Fruit fly (Drosophila melanogaster) whole organism: ENCODE measurements around the gene CG5969.

ENCODE experiments used
- CG8478 ChIP-seq: fragments of >200 bp; optimal IDR thresholded peaks from 2 replicates; lab custom pipeline; 2018; ENCODE audit warnings: inconsistent platforms
- Dll ChIP-seq: fragments of >200 bp; optimal IDR thresholded peaks from 2 replicates; lab custom pipeline; 2017
- EcR ChIP-seq, 2 experiments: fragments of >200 bp; optimal IDR thresholded peaks; 2 replicates each; lab custom pipeline; 2017; ENCODE audit warnings: missing biosample characterization in 2 of 2, missing genetic modification characterization in 2 of 2, missing genetic modification reagents in 2 of 2
- pan ChIP-seq: fragments of >200 bp; optimal IDR thresholded peaks from 2 replicates; lab custom pipeline; 2017
- psq ChIP-seq: fragments of >200 bp; optimal IDR thresholded peaks from 2 replicates; lab custom pipeline; 2017
- usp ChIP-seq: fragments of >200 bp; optimal IDR thresholded peaks from 2 replicates; lab custom pipeline; 2017; ENCODE audit warnings: missing biosample characterization, missing genetic modification characterization, mixed read lengths

CG5969 gene

dm6 chr3L:20442674-20443313 is 30.8 kb upstream of the CG5969 start:
- TF ChIP-seq pan (lab: Kevin White, UChicago) (no peak), EcR (GFP tag; optimal IDR thresholded peaks at IDR 0.05; lab: Kevin White, UChicago) (no peak), CG8478 (lab: Kevin White, UChicago) (no peak), Dll (lab: Kevin White, UChicago) (no peak), usp (GFP tag; lab: Kevin White, UChicago) (no peak), psq (lab: Kevin White, UChicago) (no peak)

- TF ChIP-seq pan (lab: Kevin White, UChicago) = no peak
- TF ChIP-seq psq (lab: Kevin White, UChicago) = no peak
- TF ChIP-seq CG8478 (lab: Kevin White, UChicago) = no peak
- TF ChIP-seq EcR (GFP tag; optimal IDR thresholded peaks at IDR 0.05; lab: Kevin White, UChicago) = no peak
- no peak for TF ChIP-seq usp (GFP tag; lab: Kevin White, UChicago)
- TF ChIP-seq Dll (lab: Kevin White, UChicago) = no peak
Observed at dm6 chr3L:20444815-20445519, 28.6 kb upstream of the CG5969 start.

DNA sequence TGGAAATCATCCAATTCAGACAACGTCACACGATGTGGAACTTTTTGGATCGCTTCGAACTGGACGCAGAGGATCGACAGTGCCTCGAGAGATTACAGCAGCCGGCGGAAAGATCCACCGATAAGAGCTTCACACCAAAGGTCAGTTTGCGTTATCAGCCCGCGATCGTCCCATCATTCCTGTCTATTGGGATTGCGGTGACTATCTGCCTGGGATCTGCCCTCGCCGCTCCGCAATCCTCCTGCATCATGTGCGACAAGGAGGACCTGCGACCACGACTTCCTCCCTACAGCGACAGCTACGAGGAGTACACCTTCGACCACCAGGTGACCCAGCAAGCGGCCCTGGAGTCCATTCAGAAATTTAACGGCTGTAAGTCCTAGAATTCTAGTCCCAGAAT is 27.6 kb upstream of the CG5969 start:
- TF ChIP-seq pan (lab: Kevin White, UChicago) (no peak), EcR (GFP tag; optimal IDR thresholded peaks at IDR 0.05; lab: Kevin White, UChicago) (no peak), Dll (lab: Kevin White, UChicago) (no peak), psq (lab: Kevin White, UChicago) (no peak), CG8478 (lab: Kevin White, UChicago) (no peak), usp (GFP tag; lab: Kevin White, UChicago) (no peak)

dm6 chr3L:20447337-20447736 is 26.2 kb upstream of the CG5969 start:
- TF ChIP-seq usp (GFP tag; lab: Kevin White, UChicago) (no peak), psq (lab: Kevin White, UChicago) (no peak), CG8478 (lab: Kevin White, UChicago) (no peak), EcR (GFP tag; optimal IDR thresholded peaks at IDR 0.05; lab: Kevin White, UChicago) (no peak), pan (lab: Kevin White, UChicago) (no peak), Dll (lab: Kevin White, UChicago) (no peak)

DNA sequence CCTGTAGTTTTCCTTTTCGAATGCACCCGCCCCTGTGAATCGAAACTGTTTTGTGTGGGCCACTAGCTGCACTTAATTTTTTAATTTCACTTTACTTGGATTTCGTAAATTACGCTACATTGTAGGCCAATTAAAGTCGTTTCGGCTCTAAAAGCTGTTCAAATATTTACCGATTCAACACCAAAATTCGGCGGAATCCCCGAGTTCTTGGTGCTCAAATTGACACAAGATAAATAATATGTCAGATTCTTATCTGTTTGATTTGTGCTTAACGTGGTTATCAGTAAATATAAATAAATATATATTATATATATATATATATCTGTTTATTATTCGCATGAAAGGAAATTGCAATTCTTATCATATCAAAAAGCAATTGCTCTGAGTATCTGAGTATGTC is 25.6 kb upstream of the CG5969 start:
- TF ChIP-seq EcR (GFP tag; optimal IDR thresholded peaks at IDR 0.05; lab: Kevin White, UChicago) (no peak), pan (lab: Kevin White, UChicago) (no peak), psq (lab: Kevin White, UChicago) (no peak), CG8478 (lab: Kevin White, UChicago) (no peak), Dll (lab: Kevin White, UChicago) (no peak), usp (GFP tag; lab: Kevin White, UChicago) (no peak)

DNA sequence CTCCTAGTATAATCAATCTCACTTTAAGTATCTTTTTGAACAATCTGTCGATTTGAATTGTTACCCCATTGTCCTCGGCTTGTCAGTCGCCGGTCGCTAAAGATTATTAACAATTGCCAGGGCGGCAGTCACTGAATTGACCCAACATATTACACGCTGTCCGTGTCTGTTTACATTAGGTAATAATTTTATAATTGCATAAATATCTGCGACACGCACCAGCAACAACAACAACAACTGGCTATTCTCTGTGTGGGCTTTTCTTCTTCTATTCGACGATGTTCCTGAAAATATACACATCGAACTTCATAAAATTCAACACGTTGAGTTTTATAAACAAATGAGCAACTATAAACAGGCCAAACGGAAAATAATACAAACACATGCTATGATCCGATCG is 24.8 kb upstream of the CG5969 start:
- TF ChIP-seq Dll (lab: Kevin White, UChicago) (no peak), usp (GFP tag; lab: Kevin White, UChicago) (no peak), psq (lab: Kevin White, UChicago) (no peak), CG8478 (lab: Kevin White, UChicago) (no peak), pan (lab: Kevin White, UChicago) (no peak), EcR (GFP tag; optimal IDR thresholded peaks at IDR 0.05; lab: Kevin White, UChicago) (no peak)

DNA sequence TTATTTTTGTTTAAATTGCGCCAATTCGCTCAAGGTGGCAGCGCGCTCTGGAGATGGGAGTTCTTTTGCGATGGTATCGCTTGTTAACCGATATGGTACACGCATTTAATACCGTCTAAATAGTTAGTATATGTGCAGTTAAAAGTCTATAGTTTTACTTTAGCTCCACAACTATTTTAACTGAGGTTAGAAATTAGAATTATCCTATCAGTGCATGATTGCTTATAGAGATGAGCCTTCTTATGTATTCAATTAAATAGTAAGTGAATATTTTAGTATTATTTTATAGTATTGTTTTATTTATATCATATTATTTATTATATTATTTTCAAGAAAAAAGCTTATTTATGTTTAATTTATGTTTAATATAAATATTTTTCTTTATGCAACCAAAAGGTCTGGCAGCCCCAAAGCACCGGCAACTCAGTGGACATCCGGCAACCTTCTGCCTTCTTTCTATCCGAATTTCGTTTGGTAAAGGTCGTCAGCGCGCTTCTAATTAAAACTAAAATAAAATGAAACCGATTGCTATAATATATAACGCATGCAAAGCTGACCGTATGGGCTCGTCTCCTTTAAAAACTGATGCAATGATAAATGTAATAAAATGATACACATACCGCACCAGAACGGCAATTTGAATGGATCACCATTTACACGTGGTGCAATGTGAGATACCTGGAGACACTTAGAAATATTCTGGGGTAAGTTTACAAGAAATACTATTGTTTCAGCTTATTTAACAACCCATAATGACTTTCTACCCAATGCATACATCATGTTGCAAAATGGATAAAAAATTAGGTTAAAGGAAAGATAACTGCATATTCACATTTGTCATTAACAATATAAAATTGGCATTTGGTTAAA is 20.5 kb upstream of the CG5969 start, which contains the start of gene CG5199:
Gene CG5199, minus strand, starts transcription at position 52 of the 870 bp plus-strand sequence.
- TF ChIP-seq CG8478 (lab: Kevin White, UChicago) (no peak), Dll (lab: Kevin White, UChicago) (no peak), EcR (GFP tag; optimal IDR thresholded peaks at IDR 0.05; lab: Kevin White, UChicago) (no peak), pan (lab: Kevin White, UChicago) (no peak), usp (GFP tag; lab: Kevin White, UChicago) (no peak)

DNA sequence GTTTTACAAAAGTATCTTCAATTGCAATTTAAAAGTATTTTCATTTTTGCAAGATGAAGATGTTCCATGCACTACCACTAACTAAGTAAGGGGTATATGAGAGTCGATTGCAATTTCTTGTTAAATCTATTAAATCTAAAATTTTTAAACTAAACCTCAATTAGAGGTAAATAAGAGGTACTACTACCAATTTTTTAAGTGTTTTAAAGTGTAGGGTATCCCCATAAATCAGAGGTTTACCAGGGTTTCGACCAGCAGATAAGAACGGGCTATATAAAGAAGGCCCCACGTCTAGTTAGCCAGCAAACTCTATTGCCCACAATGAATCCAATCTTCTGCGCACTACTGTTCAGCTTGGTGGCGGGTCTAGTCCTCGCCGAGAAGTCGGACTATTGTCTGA is 13.2 kb upstream of the CG5969 start, which contains the start of gene mag:
Gene mag, plus strand, starts transcription at position 301 of the 400 bp plus-strand sequence.
- no peak for TF ChIP-seq Dll (lab: Kevin White, UChicago)
- TF ChIP-seq psq (lab: Kevin White, UChicago) = no peak
- no peak for TF ChIP-seq pan (lab: Kevin White, UChicago)
- no peak for TF ChIP-seq CG8478 (lab: Kevin White, UChicago)
- no peak for TF ChIP-seq EcR (GFP tag; optimal IDR thresholded peaks at IDR 0.05; lab: Kevin White, UChicago)
- TF ChIP-seq usp (GFP tag; lab: Kevin White, UChicago) = no peak

- TF ChIP-seq CG8478 (lab: Kevin White, UChicago) (no peak), usp (GFP tag; lab: Kevin White, UChicago) (no peak)
Observed at dm6 chr3L:20462391-20462790, 11.2 kb upstream of the CG5969 start.

- no peak for TF ChIP-seq EcR (GFP tag; optimal IDR thresholded peaks at IDR 0.05; lab: Kevin White, UChicago)
- no peak for TF ChIP-seq Dll (lab: Kevin White, UChicago)
- TF ChIP-seq CG8478 (lab: Kevin White, UChicago) = no peak
- TF ChIP-seq psq (lab: Kevin White, UChicago) = no peak
- TF ChIP-seq usp (GFP tag; lab: Kevin White, UChicago) = no peak
- no peak for TF ChIP-seq pan (lab: Kevin White, UChicago)
Observed at dm6 chr3L:20464677-20465076, 8.9 kb upstream of the CG5969 start, which contains the start of gene atk. TSS of gene atk (minus strand) at chr3L:20464862.
